Fruit fly (Drosophila melanogaster): ENCODE results near the gene mus312.
A peak's percentile ranks its signal among the peaks of the same experiment; 100 is the strongest.

The mus312 gene

DNA sequence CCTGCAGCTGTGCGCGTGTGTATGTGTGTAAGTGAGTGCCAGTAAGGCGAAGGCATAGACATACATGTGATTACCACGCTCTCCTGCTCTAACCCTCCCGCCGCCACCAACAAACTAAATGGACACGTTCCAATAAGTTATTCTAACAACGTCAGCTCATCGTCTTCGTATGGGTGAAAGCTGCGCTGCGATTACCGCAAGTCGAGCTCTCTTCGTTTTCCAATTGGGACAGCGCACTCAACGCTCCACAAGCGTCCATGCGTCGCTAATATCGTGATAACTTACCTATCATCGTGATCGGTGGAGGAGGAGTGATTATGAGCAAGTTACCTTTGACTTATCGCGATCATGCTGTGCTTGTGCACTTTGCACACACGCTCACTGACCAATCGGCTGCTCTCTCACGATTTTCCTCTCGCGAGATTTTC, 32.2 kb downstream of the mus312 start (continued):
- TF ChIP-seq Fer3 (tag; optimal IDR thresholded peaks at IDR 0.05) (no peak), CG4328 (GFP tag; optimal IDR thresholded peaks at IDR 0.05) (no peak), CG15073 (GFP tag; optimal IDR thresholded peaks at IDR 0.05) (no peak), bab2 (GFP tag; optimal IDR thresholded peaks at IDR 0.05) (no peak), Hr51 (GFP tag; optimal IDR thresholded peaks at IDR 0.05) (no peak), Rfx (GFP tag; IDR thresholded peaks at IDR 0.05) (0 out of 2 replicates have a peak, but pooled peaks have one; percentile 25), abd-A (tag; optimal IDR thresholded peaks at IDR 0.05) (no peak), tgo (GFP tag; IDR thresholded peaks at IDR 0.05) (no peak), corto (GFP tag; optimal IDR thresholded peaks at IDR 0.05) (no peak), H2.0 (GFP tag; IDR thresholded peaks at IDR 0.05) (no peak), CG12744 (GFP tag; optimal IDR thresholded peaks at IDR 0.05) (no peak), HLH3B (GFP tag; IDR thresholded peaks at IDR 0.05) (peak; percentile 58; the same call in 1 of the 2 replicates), CG12299 (tag; optimal IDR thresholded peaks at IDR 0.05) (no peak), sisA (GFP tag; IDR thresholded peaks at IDR 0.05) (no peak), yki (optimal IDR thresholded peaks at IDR 0.05) (no peak), gfzf (GFP tag; optimal IDR thresholded peaks at IDR 0.05) (no peak), CG3838 (GFP tag; optimal IDR thresholded peaks at IDR 0.05) (no peak), CG4820 (GFP tag; optimal IDR thresholded peaks at IDR 0.05) (peak; percentile 98), CG7839 (tag; optimal IDR thresholded peaks at IDR 0.05) (no peak), Sry-δ (GFP tag; optimal IDR thresholded peaks at IDR 0.05) (no peak), ara (GFP tag; IDR thresholded peaks at IDR 0.05) (peak; percentile 46), jumu (GFP tag; optimal IDR thresholded peaks at IDR 0.05) (no peak), ac (GFP tag; optimal IDR thresholded peaks at IDR 0.05) (peak; percentile 56), CG9932 (GFP tag; IDR thresholded peaks at IDR 0.05) (no peak), E2f2 (GFP tag; IDR thresholded peaks at IDR 0.05) (no peak), CG17802 (tag; optimal IDR thresholded peaks at IDR 0.05) (no peak), CG13775 (GFP tag; optimal IDR thresholded peaks at IDR 0.05) (no peak), Hsf (GFP tag; optimal IDR thresholded peaks at IDR 0.05) (no peak), shn (GFP tag; optimal IDR thresholded peaks at IDR 0.05) (no peak), nau (GFP tag; optimal IDR thresholded peaks at IDR 0.05) (no peak), rib (GFP tag; IDR thresholded peaks at IDR 0.05) (0 out of 2 replicates have a peak, but pooled peaks have one; percentile 16), CG17612 (GFP tag; IDR thresholded peaks at IDR 0.05) (no peak), Kr (GFP tag; optimal IDR thresholded peaks at IDR 0.05) (no peak), CG4730 (GFP tag; IDR thresholded peaks at IDR 0.05) (no peak), CG7786 (GFP tag; optimal IDR thresholded peaks at IDR 0.05) (no peak), Dfd (GFP tag; optimal IDR thresholded peaks at IDR 0.05) (no peak), CG5953 (GFP tag; IDR thresholded peaks at IDR 0.05) (no peak), repo (GFP tag; optimal IDR thresholded peaks at IDR 0.05) (no peak), CG18599 (GFP tag; optimal IDR thresholded peaks at IDR 0.05) (no peak), Hr39 (optimal IDR thresholded peaks at IDR 0.05) (no peak), CG4707 (GFP tag; optimal IDR thresholded peaks at IDR 0.05) (no peak), aop (GFP tag; IDR thresholded peaks at IDR 0.05) (no peak), CG34224 (GFP tag; IDR thresholded peaks at IDR 0.05; ENCODE audit: partially characterized antibody) (no peak), E2f1 (GFP tag; IDR thresholded peaks at IDR 0.05) (no peak), Sin3A (optimal IDR thresholded peaks at IDR 0.05) (no peak), CG3281 (GFP tag; optimal IDR thresholded peaks at IDR 0.05) (no peak), prd (optimal IDR thresholded peaks at IDR 0.05) (no peak), prd (GFP tag; IDR thresholded peaks at IDR 0.05) (peak; percentile 32; the same call in 1 of the 3 replicates), slbo (GFP tag; IDR thresholded peaks at IDR 0.05) (no peak), CkIIα-i1 (GFP tag; IDR thresholded peaks at IDR 0.05) (no peak), ind (GFP tag; optimal IDR thresholded peaks at IDR 0.05) (no peak), chif (GFP tag; optimal IDR thresholded peaks at IDR 0.05) (no peak), Deaf1 (tag; optimal IDR thresholded peaks at IDR 0.05) (peak; percentile 41), CG30020 (tag; optimal IDR thresholded peaks at IDR 0.05) (no peak)

Data from whole organism, embryonic.